Worm (Caenorhabditis elegans): ENCODE results near the gene C33D9.3.

- TF ChIP-seq fkh-2 (tag; optimal IDR thresholded peaks at IDR 0.05) (no peak), ceh-28 (tag; optimal IDR thresholded peaks at IDR 0.05) (no peak), elt-3 (tag; optimal IDR thresholded peaks at IDR 0.05) (peak in 1 of 3 experiments; percentile 48), pha-4 (tag; optimal IDR thresholded peaks at IDR 0.05) (no peak), ama-1 (optimal IDR thresholded peaks at IDR 0.05) (no peak), skn-1 (tag; optimal IDR thresholded peaks at IDR 0.05) (no peak), sea-2 (GFP tag; optimal IDR thresholded peaks at IDR 0.05) (no peak), nhr-28 (tag; optimal IDR thresholded peaks at IDR 0.05) (no peak), ceh-16 (tag; optimal IDR thresholded peaks at IDR 0.05) (no peak), elt-1 (tag; optimal IDR thresholded peaks at IDR 0.05) (no peak), nhr-67 (tag; optimal IDR thresholded peaks at IDR 0.05) (no peak), tbx-2 (tag; optimal IDR thresholded peaks at IDR 0.05) (no peak), nhr-76 (tag; optimal IDR thresholded peaks at IDR 0.05) (no peak), zag-1 (tag; optimal IDR thresholded peaks at IDR 0.05) (no peak)
These were observed 22.5 kb upstream of the C33D9.3 start for ce11 chrIV:8815162-8815561.

Data from whole organism, L3 larva.